Worm (Caenorhabditis elegans) whole organism, L1 larva: Measurements from ENCODE around the gene C01F1.5.

Experiments
- C04F5.9 ChIP-seq: sonication (generic microtip); optimal IDR thresholded peaks from 2 replicates; lab custom pipeline; 2016; ENCODE audit warnings: missing genetic modification characterization, missing compliant biosample characterization
- C16A3.4 ChIP-seq: fragments of 150-350 bp; optimal IDR thresholded peaks from 2 replicates; lab custom pipeline; 2014; ENCODE audit warnings: missing biosample characterization, missing genetic modification characterization
- F16B12.6 ChIP-seq: fragments of 150-350 bp; optimal IDR thresholded peaks from 2 replicates; lab custom pipeline; 2014; ENCODE audit warnings: missing biosample characterization, missing genetic modification characterization
- Y116A8C.19 ChIP-seq: sonication (generic microtip); optimal IDR thresholded peaks from 2 replicates; lab custom pipeline; 2016; ENCODE audit warnings: missing compliant biosample characterization, missing genetic modification characterization, borderline replicate concordance
- aha-1 ChIP-seq: fragments of 150-350 bp; optimal IDR thresholded peaks from 2 replicates; lab custom pipeline; 2014; ENCODE audit warnings: missing biosample characterization, missing genetic modification characterization
- alr-1 ChIP-seq: fragments of 200-800 bp; sonication (Bioruptor generic); optimal IDR thresholded peaks from 2 replicates; lab custom pipeline; 2018; ENCODE audit warnings: borderline replicate concordance, mild to moderate bottlenecking, missing genetic modification characterization, missing compliant biosample characterization
- aly-2 ChIP-seq: fragments of 150-350 bp; optimal IDR thresholded peaks from 2 replicates; lab custom pipeline; 2014; ENCODE audit warnings: missing biosample characterization, missing genetic modification characterization
- blmp-1 ChIP-seq: fragments of 150-350 bp; optimal IDR thresholded peaks from 2 replicates; lab custom pipeline; 2014; ENCODE audit warnings: missing biosample characterization, missing genetic modification characterization
- ceh-90 ChIP-seq: sonication (generic microtip); optimal IDR thresholded peaks from 2 replicates; lab custom pipeline; 2016; ENCODE audit warnings: missing genetic modification characterization, missing compliant biosample characterization
- dsc-1 ChIP-seq: sonication (generic microtip); optimal IDR thresholded peaks from 2 replicates; lab custom pipeline; 2016; ENCODE audit warnings: mild to moderate bottlenecking, missing genetic modification characterization, missing compliant biosample characterization
- efl-1 ChIP-seq, 4 experiments: fragments of 150-350 bp; optimal IDR thresholded peaks in 3 of 4; peaks in 1 of 4; 1 replicate in 1 of 4; 2 replicates in 3 of 4; lab custom pipeline; 2014; ENCODE audit warnings: missing biosample characterization in 2 of 4, missing genetic modification characterization in 2 of 4, missing genetic modification reagents in 2 of 4
- egl-13 ChIP-seq: sonication (generic microtip); optimal IDR thresholded peaks from 2 replicates; lab custom pipeline; 2016; ENCODE audit warnings: missing genotype, missing genetic modification reagents, missing genetic modification characterization, missing compliant biosample characterization
- fkh-4 ChIP-seq: sonication (generic microtip); optimal IDR thresholded peaks from 2 replicates; lab custom pipeline; 2016; ENCODE audit warnings: missing compliant biosample characterization, missing genetic modification characterization, borderline replicate concordance
- fos-1 ChIP-seq: fragments of 150-350 bp; optimal IDR thresholded peaks from 2 replicates; lab custom pipeline; 2014; ENCODE audit warnings: missing biosample characterization, missing genetic modification characterization
- grh-1 ChIP-seq: fragments of 200-800 bp; sonication (Bioruptor generic); IDR thresholded peaks from 2 replicates; pipeline ENCODE4 v1.3.6; 2022; ENCODE audit warnings: missing genetic modification reagents, missing genetic modification characterization, missing compliant biosample characterization
- hlh-17 ChIP-seq: fragments of 200-800 bp; sonication (Bioruptor generic); optimal IDR thresholded peaks from 2 replicates; lab custom pipeline; 2018; ENCODE audit warnings: missing genetic modification characterization, mild to moderate bottlenecking, missing compliant biosample characterization, moderate library complexity, borderline replicate concordance
- hlh-4 ChIP-seq: sonication (generic microtip); optimal IDR thresholded peaks from 2 replicates; lab custom pipeline; 2016; ENCODE audit warnings: mild to moderate bottlenecking, missing genetic modification characterization, missing compliant biosample characterization
- lin-13 ChIP-seq: fragments of 150-350 bp; optimal IDR thresholded peaks from 2 replicates; lab custom pipeline; 2014; ENCODE audit warnings: missing biosample characterization, missing genetic modification reagents, missing genetic modification characterization
- lin-15B ChIP-seq: fragments of 150-350 bp; sonication (generic microtip); optimal IDR thresholded peaks from 3 replicates; lab custom pipeline; 2014; ENCODE audit warnings: missing biosample characterization, missing genetic modification characterization
- lin-35 ChIP-seq, 2 experiments: fragments of 150-350 bp; optimal IDR thresholded peaks; 2 replicates each; lab custom pipeline; 2014; ENCODE audit warnings: missing biosample characterization in 2 of 2, missing genetic modification characterization in 2 of 2, missing genetic modification reagents in 2 of 2
- lin-39 ChIP-seq: fragments of 150-350 bp; optimal IDR thresholded peaks from 2 replicates; lab custom pipeline; 2014; ENCODE audit warnings: missing biosample characterization, missing genetic modification reagents, missing genetic modification characterization
- mdl-1 ChIP-seq, 2 experiments: fragments of 150-350 bp; optimal IDR thresholded peaks; 2 replicates each; lab custom pipeline; 2014 to 2017; ENCODE audit warnings: missing biosample characterization in 2 of 2, missing genetic modification characterization in 2 of 2, inconsistent platforms in 1 of 2
- mef-2 ChIP-seq: fragments of 150-350 bp; optimal IDR thresholded peaks from 2 replicates; lab custom pipeline; 2014; ENCODE audit warnings: missing biosample characterization, missing genetic modification characterization
- mep-1 ChIP-seq: fragments of 150-350 bp; optimal IDR thresholded peaks from 2 replicates; lab custom pipeline; 2014; ENCODE audit warnings: missing biosample characterization, missing genetic modification characterization
- nhr-11 ChIP-seq: fragments of 150-350 bp; optimal IDR thresholded peaks from 2 replicates; lab custom pipeline; 2014; ENCODE audit warnings: missing biosample characterization, missing genetic modification characterization
- nhr-12 ChIP-seq: sonication (generic microtip); optimal IDR thresholded peaks from 2 replicates; lab custom pipeline; 2017; ENCODE audit warnings: missing biosample characterization, missing genetic modification characterization
- nhr-20 ChIP-seq: sonication (generic microtip); optimal IDR thresholded peaks from 2 replicates; lab custom pipeline; 2016; ENCODE audit warnings: mild to moderate bottlenecking, missing genetic modification characterization, missing compliant biosample characterization
- nhr-28 ChIP-seq: fragments of 150-350 bp; optimal IDR thresholded peaks from 2 replicates; lab custom pipeline; 2014; ENCODE audit warnings: missing biosample characterization, missing genetic modification characterization
- nhr-71 ChIP-seq: sonication (generic microtip); optimal IDR thresholded peaks from 2 replicates; lab custom pipeline; 2016; ENCODE audit warnings: mild to moderate bottlenecking, missing genetic modification characterization, moderate library complexity, missing compliant biosample characterization
- nhr-76 ChIP-seq: sonication (generic microtip); optimal IDR thresholded peaks from 2 replicates; lab custom pipeline; 2017; ENCODE audit warnings: missing biosample characterization, missing genetic modification characterization
- pax-3 ChIP-seq: fragments of 200-800 bp; sonication (Bioruptor generic); optimal IDR thresholded peaks from 2 replicates; lab custom pipeline; 2018; ENCODE audit warnings: mild to moderate bottlenecking, missing genetic modification characterization, moderate library complexity, missing compliant biosample characterization
- pqm-1 ChIP-seq: sonication (generic microtip); optimal IDR thresholded peaks from 3 replicates; lab custom pipeline; 2017; ENCODE audit warnings: missing biosample characterization, missing genetic modification characterization
- rnt-1 ChIP-seq: sonication (generic microtip); optimal IDR thresholded peaks from 2 replicates; lab custom pipeline; 2016; ENCODE audit warnings: mild to moderate bottlenecking, missing genetic modification characterization, moderate library complexity, missing compliant biosample characterization
- snpc-4 ChIP-seq: fragments of 150-350 bp; optimal IDR thresholded peaks from 2 replicates; lab custom pipeline; 2014; ENCODE audit warnings: missing biosample characterization, missing genetic modification characterization
- snu-23 ChIP-seq: sonication (generic microtip); optimal IDR thresholded peaks from 2 replicates; lab custom pipeline; 2016; ENCODE audit warnings: missing genetic modification characterization, missing compliant biosample characterization
- sup-37 ChIP-seq: fragments of 200-800 bp; sonication (Bioruptor generic); optimal IDR thresholded peaks from 2 replicates; lab custom pipeline; 2018; ENCODE audit warnings: mild to moderate bottlenecking, missing genetic modification characterization, missing compliant biosample characterization
- tbx-2 ChIP-seq: sonication (generic microtip); optimal IDR thresholded peaks from 2 replicates; lab custom pipeline; 2016; ENCODE audit warnings: missing genetic modification characterization, missing compliant biosample characterization
- unc-130 ChIP-seq: fragments of 150-350 bp; optimal IDR thresholded peaks from 2 replicates; lab custom pipeline; 2017; ENCODE audit warnings: missing biosample characterization, missing genetic modification characterization, inconsistent platforms
- unc-62 ChIP-seq: fragments of 150-350 bp; optimal IDR thresholded peaks from 2 replicates; lab custom pipeline; 2014; ENCODE audit warnings: missing biosample characterization, missing genetic modification reagents, missing genetic modification characterization
- vab-15 ChIP-seq: sonication (generic microtip); optimal IDR thresholded peaks from 2 replicates; lab custom pipeline; 2017; ENCODE audit warnings: missing genotype, mild to moderate bottlenecking, missing genetic modification characterization, missing compliant biosample characterization
- xbp-1 ChIP-seq: sonication (generic microtip); optimal IDR thresholded peaks from 2 replicates; lab custom pipeline; 2016; ENCODE audit warnings: missing genetic modification characterization, missing compliant biosample characterization
- zip-4 ChIP-seq: fragments of 200-800 bp; sonication (Bioruptor generic); optimal IDR thresholded peaks from 2 replicates; lab custom pipeline; 2018; ENCODE audit warnings: mild to moderate bottlenecking, missing genetic modification characterization, moderate library complexity, missing compliant biosample characterization

Gene C01F1.5

ce11 chrII:4322871-4323270 lies 41.2 kb upstream of the C01F1.5 start, which contains the start of gene H20J04.6 (continued):
- TF ChIP-seq sup-37 (GFP tag; lab: Kevin White, UChicago) = no peak
- peak; percentile 16 for TF ChIP-seq dsc-1 (tag; lab: Kevin White, UChicago)
- TF ChIP-seq mep-1 (tag; lab: Kevin White, UChicago) = peak; percentile 47
- peak; percentile 17 for TF ChIP-seq xbp-1
- peak; percentile 63 for TF ChIP-seq unc-130
- peak; percentile 1 for TF ChIP-seq tbx-2 (tag; lab: Kevin White, UChicago)
- TF ChIP-seq fos-1 = no peak
- no peak for TF ChIP-seq lin-15B
- peak; percentile 30 for TF ChIP-seq blmp-1
- TF ChIP-seq lin-35 (GFP tag; optimal IDR thresholded peaks at IDR 0.05; lab: Kevin White, UChicago) = peak; percentile 13 to 30
- TF ChIP-seq lin-39 = no peak
- no peak for TF ChIP-seq egl-13 (tag; lab: Kevin White, UChicago)

ce11 chrII:4321766-4322165 lies 40.1 kb upstream of the C01F1.5 start, which contains the start of gene Y52E8A.1:
Gene Y52E8A.1 (plus strand): TSS chrII:4322066.
- TF ChIP-seq vab-15 (tag; lab: Kevin White, UChicago) (no peak), Y116A8C.19 (tag; lab: Kevin White, UChicago) (no peak), unc-62 (GFP tag; lab: Kevin White, UChicago) (no peak)
- TF ChIP-seq, all 84 proteins: peak for 0

- TF ChIP-seq mef-2 (tag; lab: Kevin White, UChicago) (no peak), efl-1 (optimal IDR thresholded peaks at IDR 0.05; lab: Kevin White, UChicago) (no peak), efl-1 (GFP tag; optimal IDR thresholded peaks at IDR 0.05 in 1 of 2; lab: Kevin White, UChicago) (peak in 1 of 2 experiments; percentile 32)
Measured at ce11 chrII:4320455-4320854, 38.8 kb upstream of the C01F1.5 start, which contains the start of gene Y52E8A.2. Gene Y52E8A.2 (plus strand): TSS chrII:4320836.

ce11 chrII:4319537-4320019 lies 37.9 kb upstream of the C01F1.5 start, which contains the start of gene Y52E8A.6:
Gene Y52E8A.6 (minus strand): TSS chrII:4319969.
- no peak for TF ChIP-seq hlh-4
- no peak for TF ChIP-seq nhr-20 (tag; lab: Kevin White, UChicago)
- no peak for TF ChIP-seq nhr-11
- no peak for TF ChIP-seq Y116A8C.19 (tag; lab: Kevin White, UChicago)
- TF ChIP-seq mdl-1 (tag; optimal IDR thresholded peaks at IDR 0.05; lab: Kevin White, UChicago) = no peak
- TF ChIP-seq nhr-12 = no peak
- TF ChIP-seq nhr-71 = no peak
- no peak for TF ChIP-seq nhr-28 (tag; lab: Kevin White, UChicago)
- no peak for TF ChIP-seq ceh-90
- TF ChIP-seq dsc-1 (tag; lab: Kevin White, UChicago) = no peak
- no peak for TF ChIP-seq lin-13
- TF ChIP-seq nhr-76 (tag; lab: Kevin White, UChicago) = no peak
- no peak for TF ChIP-seq snu-23 (GFP tag; lab: Kevin White, UChicago)
- TF ChIP-seq zip-4 = no peak
- no peak for TF ChIP-seq alr-1 (tag; lab: Kevin White, UChicago)

- TF ChIP-seq hlh-17 (GFP tag; lab: Kevin White, UChicago) = no peak
- no peak for TF ChIP-seq grh-1 (GFP tag; lab: Robert Waterston, UW)
- no peak for TF ChIP-seq rnt-1 (tag; lab: Kevin White, UChicago)
- no peak for TF ChIP-seq pqm-1
- no peak for TF ChIP-seq aha-1 (tag; lab: Kevin White, UChicago)
- no peak for TF ChIP-seq F16B12.6 (tag; lab: Kevin White, UChicago)
- no peak for TF ChIP-seq nhr-71
- TF ChIP-seq aly-2 (tag; lab: Kevin White, UChicago) = no peak
- TF ChIP-seq Y116A8C.19 (tag; lab: Kevin White, UChicago) = no peak
- TF ChIP-seq lin-39 = no peak
- TF ChIP-seq unc-130 = no peak
- no peak for TF ChIP-seq C16A3.4 (tag; lab: Kevin White, UChicago)
- TF ChIP-seq snpc-4 (tag; lab: Kevin White, UChicago) = no peak
- no peak for TF ChIP-seq alr-1 (tag; lab: Kevin White, UChicago)
- no peak for TF ChIP-seq fkh-4
- no peak for TF ChIP-seq tbx-2 (tag; lab: Kevin White, UChicago)
- no peak for TF ChIP-seq pax-3 (tag; lab: Kevin White, UChicago)
- no peak for TF ChIP-seq fos-1
- TF ChIP-seq C04F5.9 = no peak
- TF ChIP-seq mdl-1 (tag; optimal IDR thresholded peaks at IDR 0.05; lab: Kevin White, UChicago) = no peak
Measured at ce11 chrII:4316011-4316410, 34.4 kb upstream of the C01F1.5 start, which contains the start of gene srw-40. Gene srw-40 (minus strand): TSS chrII:4316111.
